3 fruit fly cellular contexts compared by ENCODE assay signal in the genomic region with DNA sequence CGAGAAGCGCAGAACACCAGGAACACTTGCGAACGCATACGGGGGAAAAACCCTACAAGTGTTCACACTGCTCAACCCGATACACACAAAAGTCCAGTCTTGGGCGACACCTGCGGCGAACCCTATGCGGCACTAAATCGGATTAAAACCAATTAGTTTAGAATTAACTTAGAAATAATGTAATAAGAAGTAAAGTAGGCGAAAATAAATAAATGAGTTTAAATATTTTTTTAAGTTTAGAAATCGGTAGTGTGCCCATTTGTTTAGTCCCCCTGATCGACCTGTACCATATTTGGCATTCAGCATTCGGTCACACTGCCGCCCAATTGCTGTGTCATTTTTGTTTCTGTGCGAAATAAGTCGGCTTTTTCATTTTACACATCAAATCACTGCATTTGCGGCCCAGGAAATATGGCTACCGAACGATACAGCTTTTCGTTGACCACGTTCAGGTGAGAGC.
TF ChIP-seq lines count a peak whose summit lies in the region.

A gene (plus strand): TSS at position 292 of the 460 bp plus-strand sequence.

TF ChIP-seq in whole organism, embryonic, 481 proteins besides CTCF, POLR2A, EP300 and RAD21 (continued from another document and continues in another):
- TF ChIP-seq MBD-R2 (GFP tag; IDR thresholded peaks at IDR 0.05; lab: Robert Waterston, UW) (peak; percentile 82), HLH3B (GFP tag; IDR thresholded peaks at IDR 0.05; lab: Robert Waterston, UW) (no peak), seq (GFP tag; IDR thresholded peaks at IDR 0.05; lab: Robert Waterston, UW) (no peak), schlank (tag; optimal IDR thresholded peaks at IDR 0.05; lab: Kevin White, UChicago) (no peak), repo (GFP tag; optimal IDR thresholded peaks at IDR 0.05; lab: Kevin White, UChicago) (no peak), CG7745 (tag; optimal IDR thresholded peaks at IDR 0.05; lab: Kevin White, UChicago) (no peak), zen2 (GFP tag; IDR thresholded peaks at IDR 0.05; lab: Robert Waterston, UW; ENCODE audit: partially characterized antibody) (no peak), pan (optimal IDR thresholded peaks at IDR 0.05; lab: Kevin White, UChicago) (no peak), pan (GFP tag; optimal IDR thresholded peaks at IDR 0.05 in 1 of 2, IDR thresholded peaks at IDR 0.05 in 1 of 2) (no peak), HmgD (GFP tag; optimal IDR thresholded peaks at IDR 0.05; lab: Kevin White, UChicago) (no peak), Dad (GFP tag; optimal IDR thresholded peaks at IDR 0.05; lab: Kevin White, UChicago) (no peak), Taf1 (GFP tag; IDR thresholded peaks at IDR 0.05; lab: Robert Waterston, UW) (no peak), Dip3 (GFP tag; optimal IDR thresholded peaks at IDR 0.05; lab: Kevin White, UChicago) (no peak), CG11093 (GFP tag; IDR thresholded peaks at IDR 0.05; lab: Robert Waterston, UW) (no peak; the same call in 2 of the 3 replicates), chif (GFP tag; optimal IDR thresholded peaks at IDR 0.05; lab: Kevin White, UChicago) (no peak), D (optimal IDR thresholded peaks at IDR 0.05; lab: Kevin White, UChicago) (no peak), D (GFP tag; optimal IDR thresholded peaks at IDR 0.05; lab: Kevin White, UChicago) (no peak), sob (GFP tag; IDR thresholded peaks at IDR 0.05; lab: Robert Waterston, UW) (no peak), CG11723 (GFP tag; optimal IDR thresholded peaks at IDR 0.05; lab: Kevin White, UChicago) (no peak), CG13123 (GFP tag; optimal IDR thresholded peaks at IDR 0.05; lab: Kevin White, UChicago) (no peak), ewg (GFP tag; optimal IDR thresholded peaks at IDR 0.05; lab: Kevin White, UChicago) (no peak), CG17612 (GFP tag; IDR thresholded peaks at IDR 0.05; lab: Robert Waterston, UW) (no peak), CG13775 (GFP tag; optimal IDR thresholded peaks at IDR 0.05; lab: Kevin White, UChicago) (peak; percentile 5), CG9932 (GFP tag; IDR thresholded peaks at IDR 0.05; lab: Robert Waterston, UW) (no peak), CG10543 (GFP tag; optimal IDR thresholded peaks at IDR 0.05; lab: Kevin White, UChicago) (no peak), CG10431 (GFP tag; optimal IDR thresholded peaks at IDR 0.05; lab: Kevin White, UChicago) (no peak), chm (GFP tag; IDR thresholded peaks at IDR 0.05; lab: Robert Waterston, UW) (no peak), stwl (tag; optimal IDR thresholded peaks at IDR 0.05; lab: Kevin White, UChicago) (peak; percentile 41), gcm2 (GFP tag; optimal IDR thresholded peaks at IDR 0.05; lab: Kevin White, UChicago) (no peak), Dp (GFP tag; optimal IDR thresholded peaks at IDR 0.05; lab: Kevin White, UChicago) (peak; percentile 55), fu2 (GFP tag; optimal IDR thresholded peaks at IDR 0.05; lab: Kevin White, UChicago) (no peak), CG1603 (tag; optimal IDR thresholded peaks at IDR 0.05; lab: Kevin White, UChicago) (peak; percentile 55), CG33557 (GFP tag; optimal IDR thresholded peaks at IDR 0.05; lab: Kevin White, UChicago) (no peak), zen (tag; optimal IDR thresholded peaks at IDR 0.05; lab: Kevin White, UChicago) (no peak), CG11560 (tag; IDR thresholded peaks at IDR 0.05; lab: Robert Waterston, UW) (no peak), CG34224 (GFP tag; IDR thresholded peaks at IDR 0.05; lab: Robert Waterston, UW; ENCODE audit: partially characterized antibody) (no peak), pho (GFP tag; optimal IDR thresholded peaks at IDR 0.05; lab: Kevin White, UChicago) (no peak), Ssrp (tag; optimal IDR thresholded peaks at IDR 0.05; lab: Kevin White, UChicago) (no peak), Kr (GFP tag; optimal IDR thresholded peaks at IDR 0.05; lab: Kevin White, UChicago) (no peak), Hmr (GFP tag; optimal IDR thresholded peaks at IDR 0.05; lab: Kevin White, UChicago) (no peak), Dek (tag; optimal IDR thresholded peaks at IDR 0.05; lab: Kevin White, UChicago) (no peak), prd (optimal IDR thresholded peaks at IDR 0.05; lab: Kevin White, UChicago) (no peak), prd (GFP tag; IDR thresholded peaks at IDR 0.05; lab: Robert Waterston, UW) (no peak), CG31224 (GFP tag; IDR thresholded peaks at IDR 0.05; lab: Robert Waterston, UW) (no peak)

TF ChIP-seq in whole organism, prepupa, 60 proteins besides CTCF, POLR2A, EP300 and RAD21 (continued from another document):
- TF ChIP-seq CG15336 (GFP tag; IDR thresholded peaks at IDR 0.05; lab: Robert Waterston, UW) (no peak), Hr38 (GFP tag; optimal IDR thresholded peaks at IDR 0.05; lab: Kevin White, UChicago) (no peak), Sox14 (GFP tag; optimal IDR thresholded peaks at IDR 0.05; lab: Kevin White, UChicago) (peak; percentile 48), CG6808 (GFP tag; optimal IDR thresholded peaks at IDR 0.05; lab: Kevin White, UChicago) (no peak), acj6 (GFP tag; optimal IDR thresholded peaks at IDR 0.05; lab: Kevin White, UChicago) (no peak), fkh (GFP tag; optimal IDR thresholded peaks at IDR 0.05; lab: Kevin White, UChicago) (no peak), dsx (GFP tag; optimal IDR thresholded peaks at IDR 0.05; lab: Kevin White, UChicago; ENCODE audit: poor library complexity, severe bottlenecking) (peak; percentile 18), CG3032 (tag; optimal IDR thresholded peaks at IDR 0.05; lab: Kevin White, UChicago) (no peak), CG31627 (GFP tag; optimal IDR thresholded peaks at IDR 0.05; lab: Kevin White, UChicago) (peak; percentile 19), Hr39 (GFP tag; optimal IDR thresholded peaks at IDR 0.05; lab: Kevin White, UChicago) (no peak), cyc (GFP tag; optimal IDR thresholded peaks at IDR 0.05; lab: Kevin White, UChicago) (peak; percentile 23), dac (GFP tag; optimal IDR thresholded peaks at IDR 0.05; lab: Kevin White, UChicago) (no peak), spab (GFP tag; optimal IDR thresholded peaks at IDR 0.05; lab: Kevin White, UChicago) (no peak), CG6163 (GFP tag; IDR thresholded peaks at IDR 0.05; lab: Robert Waterston, UW) (peak; percentile 40; the same call in 1 of the 3 replicates), CG34406 (GFP tag; optimal IDR thresholded peaks at IDR 0.05; lab: Kevin White, UChicago) (peak; percentile 16), CG8632 (GFP tag; optimal IDR thresholded peaks at IDR 0.05; lab: Kevin White, UChicago) (no peak), Smox (GFP tag; optimal IDR thresholded peaks at IDR 0.05; lab: Kevin White, UChicago) (no peak), vri (GFP tag; optimal IDR thresholded peaks at IDR 0.05; lab: Kevin White, UChicago) (no peak), svp (GFP tag; lab: Kevin White, UChicago) (no peak), CG6792 (GFP tag; optimal IDR thresholded peaks at IDR 0.05; lab: Kevin White, UChicago) (no peak), CG7368 (GFP tag; optimal IDR thresholded peaks at IDR 0.05; lab: Kevin White, UChicago) (no peak), Sox15 (GFP tag; optimal IDR thresholded peaks at IDR 0.05; lab: Kevin White, UChicago) (no peak), net (GFP tag; optimal IDR thresholded peaks at IDR 0.05; lab: Kevin White, UChicago) (no peak), Lpt (GFP tag; optimal IDR thresholded peaks at IDR 0.05; lab: Kevin White, UChicago) (no peak), esn (GFP tag; optimal IDR thresholded peaks at IDR 0.05; lab: Kevin White, UChicago) (peak; percentile 22), CG9139 (GFP tag; optimal IDR thresholded peaks at IDR 0.05; lab: Kevin White, UChicago) (no peak), Met (GFP tag; optimal IDR thresholded peaks at IDR 0.05; lab: Kevin White, UChicago) (no peak), lz (GFP tag; optimal IDR thresholded peaks at IDR 0.05; lab: Kevin White, UChicago) (peak; percentile 22), CG11902 (GFP tag; optimal IDR thresholded peaks at IDR 0.05; lab: Kevin White, UChicago) (no peak), Hr4 (GFP tag; optimal IDR thresholded peaks at IDR 0.05; lab: Kevin White, UChicago) (no peak), CG8319 (GFP tag; optimal IDR thresholded peaks at IDR 0.05; lab: Kevin White, UChicago) (no peak), fd59A (GFP tag; optimal IDR thresholded peaks at IDR 0.05; lab: Kevin White, UChicago) (no peak), CG10669 (GFP tag; optimal IDR thresholded peaks at IDR 0.05; lab: Kevin White, UChicago) (no peak), CG11294 (GFP tag; IDR thresholded peaks at IDR 0.05; lab: Robert Waterston, UW) (no peak), CG6276 (GFP tag; optimal IDR thresholded peaks at IDR 0.05; lab: Kevin White, UChicago) (no peak), topi (GFP tag; optimal IDR thresholded peaks at IDR 0.05; lab: Kevin White, UChicago) (peak; percentile 29), CG10631 (GFP tag; optimal IDR thresholded peaks at IDR 0.05; lab: Kevin White, UChicago) (no peak), Eip75B (GFP tag; optimal IDR thresholded peaks at IDR 0.05; lab: Kevin White, UChicago) (no peak)

TF ChIP-seq in whole organism, wandering third instar larva, 38 proteins besides CTCF, POLR2A, EP300 and RAD21 (continued from another document):
- TF ChIP-seq woc (GFP tag; optimal IDR thresholded peaks at IDR 0.05; lab: Kevin White, UChicago) (no peak), Abd-B (GFP tag; optimal IDR thresholded peaks at IDR 0.05; lab: Kevin White, UChicago) (no peak), Dfd (GFP tag; optimal IDR thresholded peaks at IDR 0.05; lab: Kevin White, UChicago) (no peak), Hr78 (GFP tag; optimal IDR thresholded peaks at IDR 0.05; lab: Kevin White, UChicago) (no peak)
